Fruit fly (Drosophila melanogaster): ENCODE data around the gene ush.
A peak's percentile ranks its signal among the peaks of the same experiment; 100 is the strongest.

ush gene

dm6 chr2L:521940-522632 lies 46.1 kb downstream of the ush start:
- TF ChIP-seq Taf1 (GFP tag; IDR thresholded peaks at IDR 0.05) (no peak), fd96Cb (tag; optimal IDR thresholded peaks at IDR 0.05) (peak; percentile 90), CG32767 (GFP tag; IDR thresholded peaks at IDR 0.05) (peak; percentile 87), CG2889 (GFP tag; IDR thresholded peaks at IDR 0.05) (peak; percentile 72), Dek (tag; optimal IDR thresholded peaks at IDR 0.05) (peak; percentile 28), Vsx1 (GFP tag; optimal IDR thresholded peaks at IDR 0.05) (peak; percentile 58), tll (GFP tag; optimal IDR thresholded peaks at IDR 0.05) (peak in 1 of 2 experiments; percentile 58), CG6683 (GFP tag; optimal IDR thresholded peaks at IDR 0.05) (peak; percentile 32), sc (optimal IDR thresholded peaks at IDR 0.05) (no peak), sc (GFP tag; optimal IDR thresholded peaks at IDR 0.05) (peak; percentile 73), Oaz (GFP tag; IDR thresholded peaks at IDR 0.05) (peak; percentile 65), cwo (GFP tag; optimal IDR thresholded peaks at IDR 0.05) (peak; percentile 75), CG6854 (GFP tag; optimal IDR thresholded peaks at IDR 0.05) (peak; percentile 44), dan (GFP tag; IDR thresholded peaks at IDR 0.05) (peak; percentile 70), HmgD (GFP tag; optimal IDR thresholded peaks at IDR 0.05) (no peak), Mes4 (GFP tag; optimal IDR thresholded peaks at IDR 0.05) (peak; percentile 43), CG15269 (tag; optimal IDR thresholded peaks at IDR 0.05) (peak; percentile 78), CG8478 (optimal IDR thresholded peaks at IDR 0.05) (no peak), CG1233 (GFP tag; optimal IDR thresholded peaks at IDR 0.05) (peak; percentile 69), CG30020 (tag; optimal IDR thresholded peaks at IDR 0.05) (no peak), pros (GFP tag; optimal IDR thresholded peaks at IDR 0.05) (peak; percentile 87), mirr (GFP tag; optimal IDR thresholded peaks at IDR 0.05) (peak; percentile 54), Lim3 (GFP tag; IDR thresholded peaks at IDR 0.05) (0 out of 2 replicates have a peak, but pooled peaks have one; percentile 39), CG12659 (GFP tag; optimal IDR thresholded peaks at IDR 0.05) (peak; percentile 61), CG15696 (tag; optimal IDR thresholded peaks at IDR 0.05) (peak; percentile 72), Mad (GFP tag; optimal IDR thresholded peaks at IDR 0.05) (peak; percentile 18), Max (GFP tag; optimal IDR thresholded peaks at IDR 0.05) (peak; percentile 49), org-1 (GFP tag; optimal IDR thresholded peaks at IDR 0.05) (peak; percentile 48), CG6654 (GFP tag; optimal IDR thresholded peaks at IDR 0.05) (peak; percentile 66), PHDP (tag; optimal IDR thresholded peaks at IDR 0.05) (peak; percentile 76), CG4360 (GFP tag; IDR thresholded peaks at IDR 0.05) (peak; percentile 56; the same call in 1 of the 2 replicates), gem (tag; optimal IDR thresholded peaks at IDR 0.05) (peak; percentile 89), az2 (GFP tag; optimal IDR thresholded peaks at IDR 0.05) (peak; percentile 77), CG6765 (GFP tag; optimal IDR thresholded peaks at IDR 0.05) (no peak), CG12104 (GFP tag; optimal IDR thresholded peaks at IDR 0.05) (no peak), CG1602 (GFP tag; optimal IDR thresholded peaks at IDR 0.05) (peak; percentile 81), Hr51 (GFP tag; optimal IDR thresholded peaks at IDR 0.05) (peak; percentile 45 to 71), sr (GFP tag; IDR thresholded peaks at IDR 0.05) (peak; percentile 71; the same call in 1 of the 3 replicates), ssp (GFP tag; IDR thresholded peaks at IDR 0.05) (peak; percentile 72), pzg (GFP tag; optimal IDR thresholded peaks at IDR 0.05) (no peak), pb (GFP tag; optimal IDR thresholded peaks at IDR 0.05) (no peak), CG18619 (GFP tag; optimal IDR thresholded peaks at IDR 0.05) (peak; percentile 36), Rx (GFP tag; IDR thresholded peaks at IDR 0.05) (peak; percentile 83), CG3065 (GFP tag; optimal IDR thresholded peaks at IDR 0.05) (no peak), CG9876 (GFP tag; optimal IDR thresholded peaks at IDR 0.05) (no peak), seq (GFP tag; IDR thresholded peaks at IDR 0.05) (peak; percentile 69), CG9727 (GFP tag; optimal IDR thresholded peaks at IDR 0.05) (peak; percentile 72), Asciz (GFP tag; optimal IDR thresholded peaks at IDR 0.05) (peak; percentile 53), CG14014 (GFP tag; IDR thresholded peaks at IDR 0.05) (peak; percentile 68), CG3281 (GFP tag; optimal IDR thresholded peaks at IDR 0.05) (peak; percentile 61)

Measured in whole organism, embryonic.